Worm (Caenorhabditis elegans) whole organism, young adult: Measurements from ENCODE around the gene K09E9.1.

Experiments used
- B0019.2 ChIP-seq: fragments of 200-800 bp; sonication (Bioruptor generic); conservative IDR thresholded peaks from 2 replicates; pipeline ENCODE4 v1.3.6; 2022; ENCODE audit warnings: missing genetic modification reagents, missing genetic modification characterization, missing compliant biosample characterization
- ama-1 ChIP-seq, 3 experiments: fragments of 150-350 bp in 1 of 3; sonication (generic microtip) in 2 of 3; optimal IDR thresholded peaks; 2 replicates each; lab custom pipeline; 2014 to 2018; ENCODE audit warnings: missing biosample characterization in 2 of 3, missing genetic modification characterization in 2 of 3, missing genetic modification reagents in 2 of 3
- atf-7 ChIP-seq: sonication (generic microtip); optimal IDR thresholded peaks from 2 replicates; lab custom pipeline; 2017; ENCODE audit warnings: mild to moderate bottlenecking, missing genetic modification characterization, missing compliant biosample characterization
- gei-17 ChIP-seq: fragments of 200-800 bp; sonication (Bioruptor generic); optimal IDR thresholded peaks from 2 replicates; lab custom pipeline; 2018; ENCODE audit warnings: mild to moderate bottlenecking, missing genetic modification characterization, missing compliant biosample characterization
- mcd-1 ChIP-seq: fragments of 200-800 bp; sonication (Bioruptor generic); IDR thresholded peaks from 2 replicates; pipeline ENCODE4 v1.3.6; 2022; ENCODE audit warnings: missing genetic modification reagents, missing genetic modification characterization, missing compliant biosample characterization
- unc-130 ChIP-seq: sonication (generic microtip); optimal IDR thresholded peaks from 2 replicates; lab custom pipeline; 2016; ENCODE audit warnings: missing genetic modification reagents, missing genetic modification characterization, missing compliant biosample characterization
- unc-62 ChIP-seq: fragments of 150-350 bp; optimal IDR thresholded peaks from 2 replicates; lab custom pipeline; 2014; ENCODE audit warnings: missing biosample characterization, missing genetic modification reagents, missing genetic modification characterization

- no peak for TF ChIP-seq B0019.2 (GFP tag; lab: Robert Waterston, UW)
- TF ChIP-seq gei-17, result no peak
- TF ChIP-seq atf-7 (tag; lab: Kevin White, UChicago), result no peak
- TF ChIP-seq unc-62 (GFP tag; lab: Kevin White, UChicago), result no peak
- peak; percentile 78 for TF ChIP-seq mcd-1 (GFP tag; lab: Robert Waterston, UW)
- TF ChIP-seq ama-1 (optimal IDR thresholded peaks at IDR 0.05; lab: Kevin White, UChicago), result no peak
- TF ChIP-seq ama-1 (GFP tag; optimal IDR thresholded peaks at IDR 0.05; lab: Kevin White, UChicago), result no peak
- no peak for TF ChIP-seq unc-130 (GFP tag; lab: Kevin White, UChicago)
These were observed 3.9 kb upstream of the K09E9.1 start, which contains the start of gene ergi-3 for ce11 chrX:15616443-15616842.
